Worm (Caenorhabditis elegans): ENCODE results near the gene F38A5.8.

- TF ChIP-seq unc-62 (GFP tag; optimal IDR thresholded peaks at IDR 0.05), result no peak
- TF ChIP-seq nhr-237 (tag; optimal IDR thresholded peaks at IDR 0.05), result no peak
- no peak for TF ChIP-seq nhr-23 (tag; optimal IDR thresholded peaks at IDR 0.05)
- TF ChIP-seq egl-27 (tag; optimal IDR thresholded peaks at IDR 0.05), result no peak
- TF ChIP-seq unc-39 (tag; optimal IDR thresholded peaks at IDR 0.05), result no peak
- TF ChIP-seq ztf-11 (tag; optimal IDR thresholded peaks at IDR 0.05), result no peak
- no peak for TF ChIP-seq lsy-2 (tag; optimal IDR thresholded peaks at IDR 0.05)
- TF ChIP-seq snpc-4 (tag; optimal IDR thresholded peaks at IDR 0.05), result no peak
- no peak for TF ChIP-seq ztf-4 (tag; optimal IDR thresholded peaks at IDR 0.05)
Measured at ce11 chrIV:6622142-6622541, 22.6 kb downstream of the F38A5.8 start.
